Worm (Caenorhabditis elegans) whole organism, young adult: ENCODE measurements around the gene C55A6.1.

Experiments
- B0035.1 ChIP-seq: sonication (generic microtip); optimal IDR thresholded peaks from 2 replicates; lab custom pipeline; 2016; ENCODE audit warnings: missing genetic modification characterization, mild to moderate bottlenecking, missing compliant biosample characterization, missing genotype, missing genetic modification reagents
- athp-1 ChIP-seq: sonication (generic microtip); optimal IDR thresholded peaks from 2 replicates; lab custom pipeline; 2017; ENCODE audit warnings: mild to moderate bottlenecking, missing genetic modification characterization, missing compliant biosample characterization
- dpff-1 ChIP-seq: sonication (generic microtip); optimal IDR thresholded peaks from 2 replicates; lab custom pipeline; 2017; ENCODE audit warnings: mild to moderate bottlenecking, missing genetic modification characterization, missing compliant biosample characterization
- hlh-26 ChIP-seq: fragments of 200-800 bp; sonication (Bioruptor generic); conservative IDR thresholded peaks from 2 replicates; pipeline ENCODE4 v1.3.6; 2022; ENCODE audit warnings: missing genetic modification reagents, missing genetic modification characterization, missing compliant biosample characterization
- let-607 ChIP-seq, 2 experiments: fragments of 200-800 bp in 1 of 2; sonication (Bioruptor generic) in 1 of 2; sonication (generic microtip) in 1 of 2; optimal IDR thresholded peaks; 2 replicates each; lab custom pipeline; 2016 to 2018; ENCODE audit warnings: mild to moderate bottlenecking in 2 of 2, missing compliant biosample characterization in 2 of 2, missing genetic modification characterization in 2 of 2, moderate library complexity in 2 of 2, missing genotype in 1 of 2
- lin-35 ChIP-seq, 3 experiments: fragments of 150-350 bp in 2 of 3; sonication (generic microtip) in 1 of 3; optimal IDR thresholded peaks; 2 replicates each; lab custom pipeline; 2014 to 2018; ENCODE audit warnings: missing biosample characterization in 3 of 3, missing genetic modification characterization in 3 of 3, missing genetic modification reagents in 3 of 3
- mcd-1 ChIP-seq: fragments of 200-800 bp; sonication (Bioruptor generic); IDR thresholded peaks from 2 replicates; pipeline ENCODE4 v1.3.6; 2022; ENCODE audit warnings: missing genetic modification reagents, missing genetic modification characterization, missing compliant biosample characterization
- nhr-80 ChIP-seq: sonication (generic microtip); optimal IDR thresholded peaks from 2 replicates; lab custom pipeline; 2016; ENCODE audit warnings: missing genetic modification characterization, missing compliant biosample characterization
- rcor-1 ChIP-seq: fragments of 200-800 bp; sonication (Bioruptor generic); IDR thresholded peaks from 2 replicates; pipeline ENCODE4 v1.3.6; 2022; ENCODE audit warnings: missing genetic modification reagents, missing genetic modification characterization, missing compliant biosample characterization
- snpc-1.1 ChIP-seq: sonication (generic microtip); optimal IDR thresholded peaks from 2 replicates; lab custom pipeline; 2017; ENCODE audit warnings: missing genetic modification characterization, mild to moderate bottlenecking, missing compliant biosample characterization, antibody characterized with exemption, moderate library complexity, missing genotype, missing genetic modification reagents; ENCODE audit not compliant: insufficient read depth
- snpc-4 ChIP-seq, 5 experiments: fragments of 150-350 bp in 1 of 5; sonication (generic microtip) in 4 of 5; optimal IDR thresholded peaks; 2 replicates each; lab custom pipeline; 2014 to 2018; ENCODE audit warnings: missing genetic modification characterization in 5 of 5, missing biosample characterization in 3 of 5, antibody characterized with exemption in 2 of 5, mild to moderate bottlenecking in 2 of 5, missing compliant biosample characterization in 2 of 5, missing genotype in 2 of 5, moderate library complexity in 2 of 5, missing genetic modification reagents in 1 of 5
- unc-62 ChIP-seq: fragments of 150-350 bp; optimal IDR thresholded peaks from 2 replicates; lab custom pipeline; 2014; ENCODE audit warnings: missing biosample characterization, missing genetic modification reagents, missing genetic modification characterization
- xnd-1 ChIP-seq: sonication (generic microtip); optimal IDR thresholded peaks from 2 replicates; lab custom pipeline; 2016; ENCODE audit warnings: missing genotype, missing genetic modification reagents, missing genetic modification characterization, missing compliant biosample characterization
- zfh-2 ChIP-seq: fragments of 200-800 bp; sonication (Bioruptor generic); conservative IDR thresholded peaks from 2 replicates; pipeline ENCODE4 v1.3.6; 2022; ENCODE audit warnings: missing genetic modification reagents, missing genetic modification characterization, missing compliant biosample characterization

ce11 chrV:11470210-11470713 lies 34.5 kb downstream of the C55A6.1 start, which contains the start of gene aat-6:
- TF ChIP-seq dpff-1 (tag; lab: Kevin White, UChicago) = no peak
- TF ChIP-seq mcd-1 (GFP tag; lab: Robert Waterston, UW) = no peak
- no peak for TF ChIP-seq lin-35 (GFP tag; optimal IDR thresholded peaks at IDR 0.05; lab: Kevin White, UChicago)
- no peak for TF ChIP-seq snpc-1.1 (tag; lab: Kevin White, UChicago)
- no peak for TF ChIP-seq hlh-26 (GFP tag; lab: Robert Waterston, UW)
- no peak for TF ChIP-seq unc-62 (GFP tag; lab: Kevin White, UChicago)
- TF ChIP-seq snpc-4 (GFP tag; optimal IDR thresholded peaks at IDR 0.05; lab: Kevin White, UChicago) = no peak
- TF ChIP-seq snpc-4 (tag; optimal IDR thresholded peaks at IDR 0.05; lab: Kevin White, UChicago) = no peak
- TF ChIP-seq athp-1 (tag; lab: Kevin White, UChicago) = no peak
- TF ChIP-seq nhr-80 (tag; lab: Kevin White, UChicago) = peak; percentile 92
- TF ChIP-seq zfh-2 = no peak
- TF ChIP-seq let-607 (tag; optimal IDR thresholded peaks at IDR 0.05; lab: Kevin White, UChicago) = peak in 1 of 2 experiments; percentile 23
- no peak for TF ChIP-seq B0035.1 (tag; lab: Kevin White, UChicago)
- TF ChIP-seq rcor-1 (GFP tag; lab: Robert Waterston, UW) = no peak
- no peak for TF ChIP-seq xnd-1 (tag; lab: Kevin White, UChicago)
